Worm (Caenorhabditis elegans) whole organism, young adult: ENCODE results near the gene klp-4.

Experiments used
- B0035.1 ChIP-seq: sonication (generic microtip); optimal IDR thresholded peaks from 2 replicates; lab custom pipeline; 2016; ENCODE audit warnings: missing genetic modification characterization, mild to moderate bottlenecking, missing compliant biosample characterization, missing genotype, missing genetic modification reagents
- B0261.1 ChIP-seq: sonication (generic microtip); optimal IDR thresholded peaks from 2 replicates; lab custom pipeline; 2016; ENCODE audit warnings: mild to moderate bottlenecking, missing genetic modification characterization, moderate library complexity, missing compliant biosample characterization
- B0336.3 ChIP-seq: fragments of 200-800 bp; sonication (Bioruptor generic); IDR thresholded peaks from 2 replicates; pipeline ENCODE4 v1.3.6; 2022; ENCODE audit warnings: missing genetic modification characterization, missing compliant biosample characterization
- C17E4.6 ChIP-seq: fragments of 200-800 bp; sonication (Bioruptor generic); IDR thresholded peaks from 2 replicates; pipeline ENCODE4 v1.3.6; 2022; ENCODE audit warnings: missing genetic modification reagents, missing genetic modification characterization, missing compliant biosample characterization
- F39B2.1 ChIP-seq: fragments of 200-800 bp; sonication (Bioruptor generic); IDR thresholded peaks from 2 replicates; pipeline ENCODE4 v1.3.6; 2022; ENCODE audit warnings: missing genetic modification reagents, missing genetic modification characterization, missing compliant biosample characterization
- F49E8.2 ChIP-seq: sonication (generic microtip); optimal IDR thresholded peaks from 3 replicates; lab custom pipeline; 2017; ENCODE audit warnings: missing genetic modification characterization, mild to moderate bottlenecking, missing compliant biosample characterization, antibody characterized with exemption, moderate library complexity; ENCODE audit not compliant: insufficient read depth
- F52B5.7 ChIP-seq: sonication (generic microtip); optimal IDR thresholded peaks from 2 replicates; lab custom pipeline; 2016; ENCODE audit warnings: mild to moderate bottlenecking, missing genetic modification characterization, missing compliant biosample characterization
- F55B11.4 ChIP-seq: sonication (generic microtip); optimal IDR thresholded peaks from 2 replicates; lab custom pipeline; 2016; ENCODE audit warnings: missing compliant biosample characterization, missing genetic modification characterization, borderline replicate concordance; ENCODE audit not compliant: insufficient read depth
- K11D2.4 ChIP-seq: fragments of 200-800 bp; sonication (Bioruptor generic); IDR thresholded peaks from 2 replicates; pipeline ENCODE4 v1.3.6; 2022; ENCODE audit warnings: missing genetic modification reagents, missing genetic modification characterization, missing compliant biosample characterization
- T07F8.4 ChIP-seq: sonication (generic microtip); optimal IDR thresholded peaks from 2 replicates; lab custom pipeline; 2016; ENCODE audit warnings: mild to moderate bottlenecking, missing genetic modification characterization, moderate library complexity, missing compliant biosample characterization
- Y67H2A.10 ChIP-seq: fragments of 200-800 bp; sonication (Bioruptor generic); conservative IDR thresholded peaks from 2 replicates; pipeline ENCODE4 v1.3.6; 2022; ENCODE audit warnings: missing genetic modification reagents, missing genetic modification characterization, missing compliant biosample characterization
- ZK185.1 ChIP-seq: sonication (generic microtip); optimal IDR thresholded peaks from 2 replicates; lab custom pipeline; 2016; ENCODE audit warnings: mild to moderate bottlenecking, missing genetic modification characterization, missing compliant biosample characterization; ENCODE audit not compliant: poor library complexity, severe bottlenecking
- athp-1 ChIP-seq: sonication (generic microtip); optimal IDR thresholded peaks from 2 replicates; lab custom pipeline; 2017; ENCODE audit warnings: mild to moderate bottlenecking, missing genetic modification characterization, missing compliant biosample characterization
- attf-5 ChIP-seq: fragments of 200-800 bp; sonication (Bioruptor generic); optimal IDR thresholded peaks from 2 replicates; lab custom pipeline; 2018; ENCODE audit warnings: mild to moderate bottlenecking, missing genetic modification characterization, missing compliant biosample characterization
- cebp-1 ChIP-seq, 2 experiments: fragments of 200-800 bp in 1 of 2; sonication (Bioruptor generic) in 1 of 2; sonication (generic microtip) in 1 of 2; IDR thresholded peaks in 1 of 2; optimal IDR thresholded peaks in 1 of 2; 2 replicates each; pipeline versions ENCODE4 v1.3.6 to Lab custom; 2017 to 2022; ENCODE audit warnings: missing compliant biosample characterization in 2 of 2, missing genetic modification characterization in 2 of 2, mild to moderate bottlenecking in 1 of 2, missing genetic modification reagents in 1 of 2, moderate library complexity in 1 of 2
- ceh-27 ChIP-seq: fragments of 200-800 bp; sonication (Bioruptor generic); optimal IDR thresholded peaks from 2 replicates; lab custom pipeline; 2018; ENCODE audit warnings: mild to moderate bottlenecking, missing genetic modification characterization, moderate library complexity, missing compliant biosample characterization
- ceh-79 ChIP-seq: sonication (generic microtip); optimal IDR thresholded peaks from 2 replicates; lab custom pipeline; 2017; ENCODE audit warnings: mild to moderate bottlenecking, missing genetic modification characterization, missing compliant biosample characterization
- ceh-91 ChIP-seq: fragments of 200-800 bp; sonication (Bioruptor generic); IDR thresholded peaks from 2 replicates; pipeline ENCODE4 v1.3.6; 2022; ENCODE audit warnings: missing genetic modification reagents, missing genetic modification characterization, missing compliant biosample characterization
- egrh-3 ChIP-seq: fragments of 200-800 bp; sonication (Bioruptor generic); IDR thresholded peaks from 2 replicates; pipeline ENCODE4 v1.3.6; 2022; ENCODE audit warnings: missing genetic modification reagents, missing genetic modification characterization, missing compliant biosample characterization
- ets-4 ChIP-seq: fragments of 200-800 bp; sonication (Bioruptor generic); optimal IDR thresholded peaks from 2 replicates; lab custom pipeline; 2018; ENCODE audit warnings: mild to moderate bottlenecking, missing genetic modification characterization, missing compliant biosample characterization
- hmg-20 ChIP-seq: fragments of 200-800 bp; sonication (Bioruptor generic); IDR thresholded peaks from 2 replicates; pipeline ENCODE4 v1.3.6; 2022; ENCODE audit warnings: missing genetic modification reagents, missing genetic modification characterization, missing compliant biosample characterization
- let-526 ChIP-seq: fragments of 200-800 bp; sonication (Bioruptor generic); IDR thresholded peaks from 2 replicates; pipeline ENCODE4 v1.3.6; 2022; ENCODE audit warnings: missing genetic modification reagents, missing genetic modification characterization, missing compliant biosample characterization
- let-607 ChIP-seq, 2 experiments: fragments of 200-800 bp in 1 of 2; sonication (Bioruptor generic) in 1 of 2; sonication (generic microtip) in 1 of 2; optimal IDR thresholded peaks; 2 replicates each; lab custom pipeline; 2016 to 2018; ENCODE audit warnings: mild to moderate bottlenecking in 2 of 2, missing compliant biosample characterization in 2 of 2, missing genetic modification characterization in 2 of 2, moderate library complexity in 2 of 2, missing genotype in 1 of 2
- lin-40 ChIP-seq: sonication (generic microtip); optimal IDR thresholded peaks from 2 replicates; lab custom pipeline; 2016; ENCODE audit warnings: missing genetic modification characterization, mild to moderate bottlenecking, missing compliant biosample characterization, missing genotype, missing genetic modification reagents
- lir-1 ChIP-seq: fragments of 200-800 bp; sonication (Bioruptor generic); conservative IDR thresholded peaks from 2 replicates; pipeline ENCODE4 v1.3.6; 2022; ENCODE audit warnings: missing genetic modification reagents, missing genetic modification characterization, missing compliant biosample characterization
- madf-10 ChIP-seq: sonication (generic microtip); optimal IDR thresholded peaks from 2 replicates; lab custom pipeline; 2016; ENCODE audit warnings: mild to moderate bottlenecking, missing genetic modification characterization, missing compliant biosample characterization
- madf-6 ChIP-seq: fragments of 200-800 bp; sonication (Bioruptor generic); IDR thresholded peaks from 2 replicates; pipeline ENCODE4 v1.3.6; 2022; ENCODE audit warnings: missing genetic modification reagents, missing genetic modification characterization, missing compliant biosample characterization
- nfya-1 ChIP-seq: sonication (generic microtip); optimal IDR thresholded peaks from 2 replicates; lab custom pipeline; 2017; ENCODE audit warnings: antibody characterized with exemption, missing compliant biosample characterization, missing genetic modification characterization, borderline replicate concordance; ENCODE audit not compliant: insufficient read depth
- nhr-27 ChIP-seq: fragments of 200-800 bp; sonication (Bioruptor generic); optimal IDR thresholded peaks from 2 replicates; lab custom pipeline; 2018; ENCODE audit warnings: mild to moderate bottlenecking, missing genetic modification characterization, moderate library complexity, missing compliant biosample characterization
- nhr-80 ChIP-seq: sonication (generic microtip); optimal IDR thresholded peaks from 2 replicates; lab custom pipeline; 2016; ENCODE audit warnings: missing genetic modification characterization, missing compliant biosample characterization
- nhr-90 ChIP-seq: sonication (generic microtip); optimal IDR thresholded peaks from 2 replicates; lab custom pipeline; 2016; ENCODE audit warnings: missing genotype, mild to moderate bottlenecking, missing genetic modification characterization, missing compliant biosample characterization
- rec-8 ChIP-seq, 2 experiments: sonication (generic microtip); optimal IDR thresholded peaks; 2 replicates each; lab custom pipeline; 2016; ENCODE audit warnings: mild to moderate bottlenecking in 2 of 2, missing genetic modification characterization in 2 of 2, missing genetic modification reagents in 2 of 2, missing genotype in 2 of 2, missing biosample characterization in 1 of 2, missing compliant biosample characterization in 1 of 2, moderate library complexity in 1 of 2
- repo-1 ChIP-seq: sonication (generic microtip); optimal IDR thresholded peaks from 2 replicates; lab custom pipeline; 2017; ENCODE audit warnings: mild to moderate bottlenecking, missing genetic modification characterization, missing compliant biosample characterization
- sea-2 ChIP-seq: fragments of 200-800 bp; sonication (Bioruptor generic); IDR thresholded peaks from 2 replicates; pipeline ENCODE4 v1.3.6; 2022; ENCODE audit warnings: missing genetic modification characterization, missing compliant biosample characterization
- tlf-1 ChIP-seq: fragments of 200-800 bp; sonication (Bioruptor generic); optimal IDR thresholded peaks from 2 replicates; lab custom pipeline; 2018; ENCODE audit warnings: mild to moderate bottlenecking, missing genetic modification characterization, missing compliant biosample characterization
- zfh-2 ChIP-seq: fragments of 200-800 bp; sonication (Bioruptor generic); conservative IDR thresholded peaks from 2 replicates; pipeline ENCODE4 v1.3.6; 2022; ENCODE audit warnings: missing genetic modification reagents, missing genetic modification characterization, missing compliant biosample characterization
- ztf-22 ChIP-seq: fragments of 200-800 bp; sonication (Bioruptor generic); optimal IDR thresholded peaks from 2 replicates; lab custom pipeline; 2018; ENCODE audit warnings: mild to moderate bottlenecking, missing genetic modification characterization, moderate library complexity, missing compliant biosample characterization
- ztf-25 ChIP-seq: fragments of 200-800 bp; sonication (Bioruptor generic); IDR thresholded peaks from 2 replicates; pipeline ENCODE4 v1.3.6; 2022; ENCODE audit warnings: missing genetic modification reagents, missing genetic modification characterization, missing compliant biosample characterization

The klp-4 gene

ce11 chrX:3127626-3128142 is 50.8 kb downstream of the klp-4 start (continued):
- TF ChIP-seq C17E4.6 (GFP tag; lab: Robert Waterston, UW) (peak; percentile 72; the same call in 1 of the 2 replicates), ztf-25 (GFP tag; lab: Robert Waterston, UW) (no peak), nhr-27 (tag; lab: Kevin White, UChicago) (peak; percentile 42), nhr-90 (tag; lab: Kevin White, UChicago) (peak; percentile 65), ceh-91 (GFP tag; lab: Robert Waterston, UW) (no peak), F55B11.4 (tag; lab: Kevin White, UChicago) (no peak), ZK185.1 (tag; lab: Kevin White, UChicago) (peak; percentile 61), ceh-27 (GFP tag; lab: Kevin White, UChicago) (peak; percentile 91), cebp-1 (GFP tag; IDR thresholded peaks at IDR 0.05; lab: Robert Waterston, UW) (peak; percentile 58; the same call in 1 of the 2 replicates), cebp-1 (tag; optimal IDR thresholded peaks at IDR 0.05; lab: Kevin White, UChicago) (peak; percentile 92), nfya-1 (tag; lab: Kevin White, UChicago) (no peak), nhr-80 (peak; percentile 95), let-607 (tag; optimal IDR thresholded peaks at IDR 0.05; lab: Kevin White, UChicago) (peak; percentile 72 to 75), F49E8.2 (tag; lab: Kevin White, UChicago) (no peak), ceh-79 (tag; lab: Kevin White, UChicago) (peak; percentile 47), lir-1 (GFP tag; lab: Robert Waterston, UW) (peak; percentile 99), attf-5 (GFP tag; lab: Kevin White, UChicago) (peak; percentile 94), F39B2.1 (GFP tag; lab: Robert Waterston, UW) (no peak), egrh-3 (peak; percentile 76), B0035.1 (no peak), B0336.3 (GFP tag; lab: Robert Waterston, UW) (peak; percentile 93), T07F8.4 (tag; lab: Kevin White, UChicago) (peak; percentile 67), B0261.1 (tag; lab: Kevin White, UChicago) (peak; percentile 13), rec-8 (tag; optimal IDR thresholded peaks at IDR 0.05; lab: Kevin White, UChicago) (no peak), let-526 (GFP tag; lab: Robert Waterston, UW) (peak; percentile 80; the same call in 1 of the 2 replicates), hmg-20 (GFP tag; lab: Robert Waterston, UW) (0 out of 2 replicates have a peak, but pooled peaks have one; percentile 31), repo-1 (peak; percentile 83), ets-4 (GFP tag; lab: Kevin White, UChicago) (peak; percentile 37), madf-6 (no peak), ztf-22 (GFP tag; lab: Kevin White, UChicago) (peak; percentile 87), zfh-2 (GFP tag; lab: Robert Waterston, UW) (peak; percentile 99), madf-10 (peak; percentile 85), F52B5.7 (peak; percentile 49), K11D2.4 (GFP tag; lab: Robert Waterston, UW) (peak; percentile 76), athp-1 (peak; percentile 33), Y67H2A.10 (GFP tag; lab: Robert Waterston, UW) (0 out of 2 replicates have a peak, but pooled peaks have one; percentile 19), sea-2 (GFP tag; lab: Robert Waterston, UW) (no peak), tlf-1 (GFP tag; lab: Kevin White, UChicago) (peak; percentile 56), lin-40 (peak; percentile 93)
- TF ChIP-seq, all 124 proteins: peak for 61
